Worm (Caenorhabditis elegans) whole organism, L1 larva: ENCODE results near the gene mlt-11.

Experiments used
- C04F5.9 ChIP-seq: sonication (generic microtip); optimal IDR thresholded peaks from 2 replicates; lab custom pipeline; 2016; ENCODE audit warnings: missing genetic modification characterization, missing compliant biosample characterization
- Y116A8C.19 ChIP-seq: sonication (generic microtip); optimal IDR thresholded peaks from 2 replicates; lab custom pipeline; 2016; ENCODE audit warnings: missing compliant biosample characterization, missing genetic modification characterization, borderline replicate concordance
- aly-2 ChIP-seq: fragments of 150-350 bp; optimal IDR thresholded peaks from 2 replicates; lab custom pipeline; 2014; ENCODE audit warnings: missing biosample characterization, missing genetic modification characterization
- ama-1 ChIP-seq: fragments of 150-350 bp; optimal IDR thresholded peaks from 2 replicates; lab custom pipeline; 2014
- blmp-1 ChIP-seq: fragments of 150-350 bp; optimal IDR thresholded peaks from 2 replicates; lab custom pipeline; 2014; ENCODE audit warnings: missing biosample characterization, missing genetic modification characterization
- dpl-1 ChIP-seq, 3 experiments: fragments of 150-350 bp in 2 of 3; sonication (generic microtip) in 1 of 3; optimal IDR thresholded peaks; 2 replicates each; lab custom pipeline; 2014 to 2017; ENCODE audit warnings: missing biosample characterization in 3 of 3, missing genetic modification characterization in 3 of 3, missing genetic modification reagents in 3 of 3
- dsc-1 ChIP-seq: sonication (generic microtip); optimal IDR thresholded peaks from 2 replicates; lab custom pipeline; 2016; ENCODE audit warnings: mild to moderate bottlenecking, missing genetic modification characterization, missing compliant biosample characterization
- efl-1 ChIP-seq, 4 experiments: fragments of 150-350 bp; optimal IDR thresholded peaks in 3 of 4; peaks in 1 of 4; 1 replicate in 1 of 4; 2 replicates in 3 of 4; lab custom pipeline; 2014; ENCODE audit warnings: missing biosample characterization in 2 of 4, missing genetic modification characterization in 2 of 4, missing genetic modification reagents in 2 of 4
- efl-3 ChIP-seq: fragments of 200-800 bp; sonication (Bioruptor generic); optimal IDR thresholded peaks from 2 replicates; lab custom pipeline; 2018; ENCODE audit warnings: mild to moderate bottlenecking, missing genetic modification characterization, missing compliant biosample characterization
- egl-13 ChIP-seq: sonication (generic microtip); optimal IDR thresholded peaks from 2 replicates; lab custom pipeline; 2016; ENCODE audit warnings: missing genotype, missing genetic modification reagents, missing genetic modification characterization, missing compliant biosample characterization
- egl-27 ChIP-seq, 2 experiments: fragments of 150-350 bp in 1 of 2; sonication (generic microtip); optimal IDR thresholded peaks; 3 replicates each; lab custom pipeline; 2017 to 2018; ENCODE audit warnings: missing biosample characterization in 2 of 2, missing genetic modification characterization in 2 of 2, missing genetic modification reagents in 2 of 2
- elt-3 ChIP-seq, 6 experiments: fragments of 150-350 bp in 1 of 6; sonication (generic microtip); optimal IDR thresholded peaks; 2 replicates each; lab custom pipeline; 2017 to 2018; ENCODE audit warnings: missing biosample characterization in 6 of 6, missing genetic modification characterization in 6 of 6, inconsistent platforms in 1 of 6
- fkh-4 ChIP-seq: sonication (generic microtip); optimal IDR thresholded peaks from 2 replicates; lab custom pipeline; 2016; ENCODE audit warnings: missing compliant biosample characterization, missing genetic modification characterization, borderline replicate concordance
- hlh-4 ChIP-seq: sonication (generic microtip); optimal IDR thresholded peaks from 2 replicates; lab custom pipeline; 2016; ENCODE audit warnings: mild to moderate bottlenecking, missing genetic modification characterization, missing compliant biosample characterization
- hpl-2 ChIP-seq: fragments of 150-350 bp; optimal IDR thresholded peaks from 2 replicates; lab custom pipeline; 2014; ENCODE audit warnings: missing biosample characterization, missing genetic modification reagents, missing genetic modification characterization
- isw-1 ChIP-seq: fragments of 200-800 bp; sonication (Bioruptor generic); IDR thresholded peaks from 2 replicates; pipeline ENCODE4 v1.3.6; 2022; ENCODE audit warnings: missing genetic modification characterization, missing compliant biosample characterization
- jun-1 ChIP-seq: fragments of 150-350 bp; optimal IDR thresholded peaks from 2 replicates; lab custom pipeline; 2014; ENCODE audit warnings: missing biosample characterization, missing genetic modification reagents, missing genetic modification characterization
- lin-13 ChIP-seq: fragments of 150-350 bp; optimal IDR thresholded peaks from 2 replicates; lab custom pipeline; 2014; ENCODE audit warnings: missing biosample characterization, missing genetic modification reagents, missing genetic modification characterization
- lin-14 ChIP-seq: fragments of 200-800 bp; sonication (Bioruptor generic); optimal IDR thresholded peaks from 2 replicates; lab custom pipeline; 2018; ENCODE audit warnings: mild to moderate bottlenecking, missing genetic modification characterization, moderate library complexity, missing compliant biosample characterization
- lin-35 ChIP-seq, 2 experiments: fragments of 150-350 bp; optimal IDR thresholded peaks; 2 replicates each; lab custom pipeline; 2014; ENCODE audit warnings: missing biosample characterization in 2 of 2, missing genetic modification characterization in 2 of 2, missing genetic modification reagents in 2 of 2
- mab-9 ChIP-seq: fragments of 200-800 bp; sonication (Bioruptor generic); IDR thresholded peaks from 2 replicates; pipeline ENCODE4 v1.3.6; 2022; ENCODE audit warnings: missing genetic modification reagents, missing genetic modification characterization, missing compliant biosample characterization
- mdl-1 ChIP-seq, 2 experiments: fragments of 150-350 bp; optimal IDR thresholded peaks; 2 replicates each; lab custom pipeline; 2014 to 2017; ENCODE audit warnings: missing biosample characterization in 2 of 2, missing genetic modification characterization in 2 of 2, inconsistent platforms in 1 of 2
- mef-2 ChIP-seq: fragments of 150-350 bp; optimal IDR thresholded peaks from 2 replicates; lab custom pipeline; 2014; ENCODE audit warnings: missing biosample characterization, missing genetic modification characterization
- nhr-11 ChIP-seq: fragments of 150-350 bp; optimal IDR thresholded peaks from 2 replicates; lab custom pipeline; 2014; ENCODE audit warnings: missing biosample characterization, missing genetic modification characterization
- nhr-20 ChIP-seq: sonication (generic microtip); optimal IDR thresholded peaks from 2 replicates; lab custom pipeline; 2016; ENCODE audit warnings: mild to moderate bottlenecking, missing genetic modification characterization, missing compliant biosample characterization
- nhr-237 ChIP-seq: fragments of 150-350 bp; optimal IDR thresholded peaks from 2 replicates; lab custom pipeline; 2014; ENCODE audit warnings: missing biosample characterization, missing genetic modification characterization
- nhr-47 ChIP-seq: sonication (generic microtip); optimal IDR thresholded peaks from 2 replicates; lab custom pipeline; 2016; ENCODE audit warnings: mild to moderate bottlenecking, missing genetic modification characterization, moderate library complexity, missing compliant biosample characterization
- nhr-71 ChIP-seq: sonication (generic microtip); optimal IDR thresholded peaks from 2 replicates; lab custom pipeline; 2016; ENCODE audit warnings: mild to moderate bottlenecking, missing genetic modification characterization, moderate library complexity, missing compliant biosample characterization
- nhr-76 ChIP-seq: sonication (generic microtip); optimal IDR thresholded peaks from 2 replicates; lab custom pipeline; 2017; ENCODE audit warnings: missing biosample characterization, missing genetic modification characterization
- nhr-77 ChIP-seq: fragments of 150-350 bp; optimal IDR thresholded peaks from 2 replicates; lab custom pipeline; 2014; ENCODE audit warnings: missing biosample characterization, missing genetic modification characterization
- nhr-85 ChIP-seq: sonication (generic microtip); peaks from one replicate; lab custom pipeline; 2016; ENCODE audit warnings: missing genetic modification characterization, inconsistent platforms, missing compliant biosample characterization
- rnt-1 ChIP-seq: sonication (generic microtip); optimal IDR thresholded peaks from 2 replicates; lab custom pipeline; 2016; ENCODE audit warnings: mild to moderate bottlenecking, missing genetic modification characterization, moderate library complexity, missing compliant biosample characterization
- skn-1 ChIP-seq: fragments of 150-350 bp; optimal IDR thresholded peaks from 2 replicates; lab custom pipeline; 2014; ENCODE audit warnings: missing biosample characterization, missing genetic modification characterization
- snu-23 ChIP-seq: sonication (generic microtip); optimal IDR thresholded peaks from 2 replicates; lab custom pipeline; 2016; ENCODE audit warnings: missing genetic modification characterization, missing compliant biosample characterization
- tlp-1 ChIP-seq: fragments of 150-350 bp; optimal IDR thresholded peaks from 2 replicates; lab custom pipeline; 2014; ENCODE audit warnings: missing biosample characterization, missing genetic modification characterization
- unc-130 ChIP-seq: fragments of 150-350 bp; optimal IDR thresholded peaks from 2 replicates; lab custom pipeline; 2017; ENCODE audit warnings: missing biosample characterization, missing genetic modification characterization, inconsistent platforms
- unc-98 ChIP-seq: fragments of 200-800 bp; sonication (Bioruptor generic); IDR thresholded peaks from 2 replicates; pipeline ENCODE4 v1.3.6; 2022; ENCODE audit warnings: missing genetic modification characterization, missing compliant biosample characterization
- xbp-1 ChIP-seq: sonication (generic microtip); optimal IDR thresholded peaks from 2 replicates; lab custom pipeline; 2016; ENCODE audit warnings: missing genetic modification characterization, missing compliant biosample characterization

mlt-11 gene

DNA sequence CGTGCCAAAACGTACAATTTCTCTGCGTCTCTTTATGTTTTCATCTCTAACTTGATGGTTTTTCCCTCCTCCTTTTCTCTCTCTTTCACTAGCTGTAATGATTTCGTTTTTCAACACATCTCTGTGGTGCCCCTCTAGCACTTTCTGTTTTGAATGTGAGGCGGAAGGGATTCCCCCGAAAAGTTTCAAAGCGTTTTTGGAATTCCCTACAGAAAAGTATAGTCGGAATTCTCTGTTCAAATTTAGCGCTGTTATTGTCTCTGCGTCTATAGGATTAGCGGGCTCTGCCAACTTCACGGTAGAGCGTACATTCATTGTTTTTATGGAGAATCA, 46.0 kb downstream of the mlt-11 start (continued):
- TF ChIP-seq nhr-47 (tag; lab: Kevin White, UChicago) = peak; percentile 45
- TF ChIP-seq hlh-4 = no peak
- TF ChIP-seq elt-3 (tag; optimal IDR thresholded peaks at IDR 0.05; lab: Kevin White, UChicago) = no peak
- TF ChIP-seq nhr-20 (tag; lab: Kevin White, UChicago) = peak; percentile 59
- peak; percentile 54 for TF ChIP-seq nhr-85
- TF ChIP-seq blmp-1 (tag; lab: Kevin White, UChicago) = peak; percentile 56
- TF ChIP-seq nhr-77 = no peak
- TF ChIP-seq nhr-11 (tag; lab: Kevin White, UChicago) = no peak
- TF ChIP-seq rnt-1 (tag; lab: Kevin White, UChicago) = peak; percentile 70
- TF ChIP-seq skn-1 (tag; lab: Kevin White, UChicago) = peak; percentile 41
- no peak for TF ChIP-seq tlp-1 (tag; lab: Kevin White, UChicago)
- no peak for TF ChIP-seq hpl-2 (GFP tag; lab: Kevin White, UChicago)
- peak; percentile 71 for TF ChIP-seq snu-23 (GFP tag; lab: Kevin White, UChicago)
- TF ChIP-seq Y116A8C.19 (tag; lab: Kevin White, UChicago) = no peak
- TF ChIP-seq aly-2 (tag; lab: Kevin White, UChicago) = no peak
- no peak for TF ChIP-seq unc-98 (GFP tag; lab: Robert Waterston, UW)
- TF ChIP-seq dpl-1 (GFP tag; optimal IDR thresholded peaks at IDR 0.05; lab: Kevin White, UChicago) = peak; percentile 35 to 80 (median 42)
- peak; percentile 59 for TF ChIP-seq lin-13 (GFP tag; lab: Kevin White, UChicago)
- no peak for TF ChIP-seq nhr-237 (tag; lab: Kevin White, UChicago)
- TF ChIP-seq fkh-4 (tag; lab: Kevin White, UChicago) = no peak
- TF ChIP-seq mab-9 (GFP tag; lab: Robert Waterston, UW) = no peak
- TF ChIP-seq lin-35 (GFP tag; optimal IDR thresholded peaks at IDR 0.05; lab: Kevin White, UChicago) = peak; percentile 61 to 76
- no peak for TF ChIP-seq jun-1
- TF ChIP-seq unc-130 (tag; lab: Kevin White, UChicago) = no peak
- TF ChIP-seq efl-3 (GFP tag; lab: Kevin White, UChicago) = no peak
- peak; percentile 50 for TF ChIP-seq xbp-1 (tag; lab: Kevin White, UChicago)
- no peak for TF ChIP-seq isw-1
- peak; percentile 83 for TF ChIP-seq lin-14 (GFP tag; lab: Kevin White, UChicago)
- TF ChIP-seq nhr-76 (tag; lab: Kevin White, UChicago) = no peak
- TF ChIP-seq egl-13 (tag; lab: Kevin White, UChicago) = no peak
- TF ChIP-seq mef-2 (tag; lab: Kevin White, UChicago) = no peak

DNA sequence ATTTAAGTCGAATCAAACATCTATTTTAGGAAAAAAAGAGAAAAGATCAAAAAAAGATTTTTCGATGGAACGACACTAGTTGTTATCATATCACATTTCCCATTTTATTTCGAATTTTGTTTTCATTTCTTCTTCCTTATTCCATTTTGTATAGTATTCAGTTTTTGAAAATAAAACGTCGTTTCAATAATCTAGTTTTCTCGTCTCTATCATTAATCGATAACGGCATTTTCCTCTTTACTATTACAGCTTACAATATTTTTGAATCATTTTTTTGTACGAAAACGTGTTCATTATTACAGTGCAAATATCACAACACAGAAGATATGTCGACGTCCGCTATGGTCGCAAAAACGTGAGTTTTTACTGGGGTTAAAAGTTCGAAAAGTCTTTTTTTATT, 46.6 kb downstream of the mlt-11 start, which contains the start of gene Y44A6C.1:
Y44A6C.1 (plus strand) TSS at position 301 of the 400 bp plus-strand sequence.
- TF ChIP-seq nhr-71 (tag; lab: Kevin White, UChicago) (peak; percentile 22), jun-1 (no peak), egl-27 (tag; optimal IDR thresholded peaks at IDR 0.05; lab: Kevin White, UChicago) (no peak)
- TF ChIP-seq, all 84 proteins: peak for 1

- no peak for TF ChIP-seq unc-98 (GFP tag; lab: Robert Waterston, UW)
- no peak for TF ChIP-seq hpl-2 (GFP tag; lab: Kevin White, UChicago)
- TF ChIP-seq ama-1 (lab: Kevin White, UChicago) = peak; percentile 11
- no peak for TF ChIP-seq C04F5.9 (tag; lab: Kevin White, UChicago)
These were observed 47.5 kb downstream of the mlt-11 start for ce11 chrV:20714503-20714902.

ce11 chrV:20716267-20716666, 49.3 kb downstream of the mlt-11 start:
- no peak for TF ChIP-seq efl-1 (optimal IDR thresholded peaks at IDR 0.05; lab: Kevin White, UChicago)
- TF ChIP-seq efl-1 (GFP tag; optimal IDR thresholded peaks at IDR 0.05 in 1 of 2; lab: Kevin White, UChicago) = peak in 1 of 2 experiments; percentile 70
- no peak for TF ChIP-seq nhr-85
- TF ChIP-seq dsc-1 = peak; percentile 1
- TF ChIP-seq ama-1 (lab: Kevin White, UChicago) = no peak
- TF ChIP-seq nhr-76 (tag; lab: Kevin White, UChicago) = no peak
- TF ChIP-seq mdl-1 (tag; optimal IDR thresholded peaks at IDR 0.05; lab: Kevin White, UChicago) = no peak
- TF ChIP-seq mab-9 (GFP tag; lab: Robert Waterston, UW) = no peak
